Fruit fly (Drosophila melanogaster) whole organism: ENCODE data around the gene CG5292.

Experiments
- Dll ChIP-seq: fragments of >200 bp; optimal IDR thresholded peaks from 2 replicates; lab custom pipeline; 2017
- pan ChIP-seq: fragments of >200 bp; optimal IDR thresholded peaks from 2 replicates; lab custom pipeline; 2017

dm6 chr3R:17151376-17152026, at the start of gene CG5292:
- TF ChIP-seq Dll (no peak), pan (no peak)
